Worm (Caenorhabditis elegans) whole organism, L1 larva: Measurements from ENCODE around the gene pat-6.

Source experiments
- C04F5.9 ChIP-seq: sonication (generic microtip); optimal IDR thresholded peaks from 2 replicates; lab custom pipeline; 2016; ENCODE audit warnings: missing genetic modification characterization, missing compliant biosample characterization
- C16A3.4 ChIP-seq: fragments of 150-350 bp; optimal IDR thresholded peaks from 2 replicates; lab custom pipeline; 2014; ENCODE audit warnings: missing biosample characterization, missing genetic modification characterization
- F16B12.6 ChIP-seq: fragments of 150-350 bp; optimal IDR thresholded peaks from 2 replicates; lab custom pipeline; 2014; ENCODE audit warnings: missing biosample characterization, missing genetic modification characterization
- aha-1 ChIP-seq: fragments of 150-350 bp; optimal IDR thresholded peaks from 2 replicates; lab custom pipeline; 2014; ENCODE audit warnings: missing biosample characterization, missing genetic modification characterization
- aly-2 ChIP-seq: fragments of 150-350 bp; optimal IDR thresholded peaks from 2 replicates; lab custom pipeline; 2014; ENCODE audit warnings: missing biosample characterization, missing genetic modification characterization
- ceh-63 ChIP-seq: fragments of 200-800 bp; sonication (Bioruptor generic); optimal IDR thresholded peaks from 2 replicates; lab custom pipeline; 2018; ENCODE audit warnings: mild to moderate bottlenecking, missing genetic modification characterization, missing compliant biosample characterization
- ceh-8 ChIP-seq: fragments of 200-800 bp; sonication (Bioruptor generic); optimal IDR thresholded peaks from 2 replicates; lab custom pipeline; 2018; ENCODE audit warnings: mild to moderate bottlenecking, missing genetic modification characterization, moderate library complexity, missing compliant biosample characterization
- ceh-82 ChIP-seq, 3 experiments: fragments of 150-350 bp in 1 of 3; sonication (generic microtip) in 2 of 3; optimal IDR thresholded peaks; 2 replicates each; lab custom pipeline; 2014 to 2017; ENCODE audit warnings: missing biosample characterization in 3 of 3, missing genetic modification characterization in 3 of 3
- ceh-88 ChIP-seq: fragments of 200-800 bp; sonication (Bioruptor generic); IDR thresholded peaks from 2 replicates; pipeline ENCODE4 v1.3.6; 2022; ENCODE audit warnings: missing genetic modification characterization, missing compliant biosample characterization
- ces-1 ChIP-seq: fragments of 150-350 bp; optimal IDR thresholded peaks from 2 replicates; lab custom pipeline; 2014; ENCODE audit warnings: missing biosample characterization, missing genetic modification reagents, missing genetic modification characterization
- efl-1 ChIP-seq, 4 experiments: fragments of 150-350 bp; optimal IDR thresholded peaks in 3 of 4; peaks in 1 of 4; 1 replicate in 1 of 4; 2 replicates in 3 of 4; lab custom pipeline; 2014; ENCODE audit warnings: missing biosample characterization in 2 of 4, missing genetic modification characterization in 2 of 4, missing genetic modification reagents in 2 of 4
- elt-3 ChIP-seq, 6 experiments: fragments of 150-350 bp in 1 of 6; sonication (generic microtip); optimal IDR thresholded peaks; 2 replicates each; lab custom pipeline; 2017 to 2018; ENCODE audit warnings: missing biosample characterization in 6 of 6, missing genetic modification characterization in 6 of 6, inconsistent platforms in 1 of 6
- ets-5 ChIP-seq: fragments of 200-800 bp; sonication (Bioruptor generic); IDR thresholded peaks from 2 replicates; pipeline ENCODE4 v1.3.6; 2022; ENCODE audit warnings: missing genetic modification characterization, missing compliant biosample characterization
- fkh-10 ChIP-seq: sonication (generic microtip); optimal IDR thresholded peaks from 2 replicates; lab custom pipeline; 2017; ENCODE audit warnings: missing biosample characterization, missing genetic modification reagents, missing genetic modification characterization
- fos-1 ChIP-seq: fragments of 150-350 bp; optimal IDR thresholded peaks from 2 replicates; lab custom pipeline; 2014; ENCODE audit warnings: missing biosample characterization, missing genetic modification characterization
- hlh-17 ChIP-seq: fragments of 200-800 bp; sonication (Bioruptor generic); optimal IDR thresholded peaks from 2 replicates; lab custom pipeline; 2018; ENCODE audit warnings: missing genetic modification characterization, mild to moderate bottlenecking, missing compliant biosample characterization, moderate library complexity, borderline replicate concordance
- hpl-2 ChIP-seq: fragments of 150-350 bp; optimal IDR thresholded peaks from 2 replicates; lab custom pipeline; 2014; ENCODE audit warnings: missing biosample characterization, missing genetic modification reagents, missing genetic modification characterization
- irx-1 ChIP-seq: sonication (generic microtip); optimal IDR thresholded peaks from 2 replicates; lab custom pipeline; 2016; ENCODE audit warnings: missing genetic modification characterization, missing compliant biosample characterization
- isw-1 ChIP-seq: fragments of 200-800 bp; sonication (Bioruptor generic); IDR thresholded peaks from 2 replicates; pipeline ENCODE4 v1.3.6; 2022; ENCODE audit warnings: missing genetic modification characterization, missing compliant biosample characterization
- jun-1 ChIP-seq: fragments of 150-350 bp; optimal IDR thresholded peaks from 2 replicates; lab custom pipeline; 2014; ENCODE audit warnings: missing biosample characterization, missing genetic modification reagents, missing genetic modification characterization
- lin-13 ChIP-seq: fragments of 150-350 bp; optimal IDR thresholded peaks from 2 replicates; lab custom pipeline; 2014; ENCODE audit warnings: missing biosample characterization, missing genetic modification reagents, missing genetic modification characterization
- lin-14 ChIP-seq: fragments of 200-800 bp; sonication (Bioruptor generic); optimal IDR thresholded peaks from 2 replicates; lab custom pipeline; 2018; ENCODE audit warnings: mild to moderate bottlenecking, missing genetic modification characterization, moderate library complexity, missing compliant biosample characterization
- lsy-2 ChIP-seq, 2 experiments: fragments of 150-350 bp; optimal IDR thresholded peaks; 2 replicates each; lab custom pipeline; 2014; ENCODE audit warnings: missing biosample characterization in 2 of 2, missing genetic modification characterization in 2 of 2
- mdl-1 ChIP-seq, 2 experiments: fragments of 150-350 bp; optimal IDR thresholded peaks; 2 replicates each; lab custom pipeline; 2014 to 2017; ENCODE audit warnings: missing biosample characterization in 2 of 2, missing genetic modification characterization in 2 of 2, inconsistent platforms in 1 of 2
- mep-1 ChIP-seq: fragments of 150-350 bp; optimal IDR thresholded peaks from 2 replicates; lab custom pipeline; 2014; ENCODE audit warnings: missing biosample characterization, missing genetic modification characterization
- nhr-11 ChIP-seq: fragments of 150-350 bp; optimal IDR thresholded peaks from 2 replicates; lab custom pipeline; 2014; ENCODE audit warnings: missing biosample characterization, missing genetic modification characterization
- nhr-12 ChIP-seq: sonication (generic microtip); optimal IDR thresholded peaks from 2 replicates; lab custom pipeline; 2017; ENCODE audit warnings: missing biosample characterization, missing genetic modification characterization
- nhr-20 ChIP-seq: sonication (generic microtip); optimal IDR thresholded peaks from 2 replicates; lab custom pipeline; 2016; ENCODE audit warnings: mild to moderate bottlenecking, missing genetic modification characterization, missing compliant biosample characterization
- nhr-237 ChIP-seq: fragments of 150-350 bp; optimal IDR thresholded peaks from 2 replicates; lab custom pipeline; 2014; ENCODE audit warnings: missing biosample characterization, missing genetic modification characterization
- nhr-71 ChIP-seq: sonication (generic microtip); optimal IDR thresholded peaks from 2 replicates; lab custom pipeline; 2016; ENCODE audit warnings: mild to moderate bottlenecking, missing genetic modification characterization, moderate library complexity, missing compliant biosample characterization
- nhr-76 ChIP-seq: sonication (generic microtip); optimal IDR thresholded peaks from 2 replicates; lab custom pipeline; 2017; ENCODE audit warnings: missing biosample characterization, missing genetic modification characterization
- nhr-84 ChIP-seq: sonication (generic microtip); optimal IDR thresholded peaks from 2 replicates; lab custom pipeline; 2017; ENCODE audit warnings: missing biosample characterization, missing genetic modification characterization
- pqm-1 ChIP-seq: sonication (generic microtip); optimal IDR thresholded peaks from 3 replicates; lab custom pipeline; 2017; ENCODE audit warnings: missing biosample characterization, missing genetic modification characterization
- skn-1 ChIP-seq: fragments of 150-350 bp; optimal IDR thresholded peaks from 2 replicates; lab custom pipeline; 2014; ENCODE audit warnings: missing biosample characterization, missing genetic modification characterization
- snu-23 ChIP-seq: sonication (generic microtip); optimal IDR thresholded peaks from 2 replicates; lab custom pipeline; 2016; ENCODE audit warnings: missing genetic modification characterization, missing compliant biosample characterization
- sup-37 ChIP-seq: fragments of 200-800 bp; sonication (Bioruptor generic); optimal IDR thresholded peaks from 2 replicates; lab custom pipeline; 2018; ENCODE audit warnings: mild to moderate bottlenecking, missing genetic modification characterization, missing compliant biosample characterization
- tbx-2 ChIP-seq: sonication (generic microtip); optimal IDR thresholded peaks from 2 replicates; lab custom pipeline; 2016; ENCODE audit warnings: missing genetic modification characterization, missing compliant biosample characterization
- unc-130 ChIP-seq: fragments of 150-350 bp; optimal IDR thresholded peaks from 2 replicates; lab custom pipeline; 2017; ENCODE audit warnings: missing biosample characterization, missing genetic modification characterization, inconsistent platforms
- unc-62 ChIP-seq: fragments of 150-350 bp; optimal IDR thresholded peaks from 2 replicates; lab custom pipeline; 2014; ENCODE audit warnings: missing biosample characterization, missing genetic modification reagents, missing genetic modification characterization
- unc-98 ChIP-seq: fragments of 200-800 bp; sonication (Bioruptor generic); IDR thresholded peaks from 2 replicates; pipeline ENCODE4 v1.3.6; 2022; ENCODE audit warnings: missing genetic modification characterization, missing compliant biosample characterization
- zag-1 ChIP-seq: fragments of 150-350 bp; optimal IDR thresholded peaks from 2 replicates; lab custom pipeline; 2014; ENCODE audit warnings: missing biosample characterization, missing genetic modification characterization
- ztf-4 ChIP-seq: fragments of 150-350 bp; optimal IDR thresholded peaks from 2 replicates; lab custom pipeline; 2014; ENCODE audit warnings: missing biosample characterization, missing genetic modification characterization

pat-6 gene

DNA sequence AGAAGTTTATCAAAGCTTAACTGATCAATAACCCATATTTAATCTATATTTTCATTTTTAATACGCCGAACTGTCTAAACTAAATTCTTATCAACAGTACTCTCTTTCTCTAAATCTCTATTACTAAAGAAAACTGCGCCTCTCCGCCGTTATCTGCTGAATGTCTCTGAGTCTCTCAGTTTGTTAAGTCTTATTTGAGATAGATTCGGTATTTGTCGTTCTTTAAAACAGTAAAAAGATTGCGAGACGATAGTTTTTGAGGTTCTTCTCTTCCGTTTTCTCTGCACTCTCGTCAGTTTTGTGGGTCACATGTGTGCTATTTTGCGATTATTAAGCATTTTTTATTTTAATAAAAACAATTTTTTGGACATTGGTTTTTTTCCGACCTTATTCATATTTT lies 10.2 kb upstream of the pat-6 start, which contains the start of gene sma-10 (continued):
- TF ChIP-seq isw-1 (no peak), tbx-2 (tag; lab: Kevin White, UChicago) (peak; percentile 1), ces-1 (no peak), mep-1 (peak; percentile 28), ceh-88 (GFP tag; lab: Robert Waterston, UW) (no peak), lsy-2 (tag; optimal IDR thresholded peaks at IDR 0.05; lab: Kevin White, UChicago) (peak in 1 of 2 experiments; percentile 62), irx-1 (tag; lab: Kevin White, UChicago) (no peak), snu-23 (GFP tag; lab: Kevin White, UChicago) (peak; percentile 55), hpl-2 (GFP tag; lab: Kevin White, UChicago) (no peak), nhr-71 (tag; lab: Kevin White, UChicago) (peak; percentile 61), skn-1 (tag; lab: Kevin White, UChicago) (no peak), jun-1 (tag; lab: Kevin White, UChicago) (peak; percentile 35)
- TF ChIP-seq, all 84 proteins: peak for 20

DNA sequence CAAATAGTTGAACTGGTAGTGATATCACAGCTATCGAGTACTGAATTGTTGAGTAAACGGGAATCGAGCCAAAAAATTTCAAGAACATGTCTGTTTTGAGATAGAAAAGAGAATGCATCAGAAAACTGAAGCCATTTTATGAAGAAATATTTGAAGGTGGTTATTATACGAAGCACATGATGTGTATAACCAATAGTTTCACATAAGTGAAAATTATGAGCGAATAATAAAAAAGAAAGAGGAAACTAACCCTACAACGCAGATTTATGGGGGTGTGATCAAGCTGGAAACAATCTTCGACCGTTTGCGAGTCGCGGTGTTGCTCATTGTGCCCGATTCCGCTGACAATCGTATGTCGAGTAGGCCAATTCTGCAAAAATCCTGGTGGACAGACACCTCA lies 9.3 kb upstream of the pat-6 start, which contains the start of gene srh-282:
Gene srh-282 (minus strand): TSS at position 101 of the 400 bp plus-strand sequence.
- TF ChIP-seq ceh-63 (GFP tag; lab: Kevin White, UChicago) (no peak), snu-23 (GFP tag; lab: Kevin White, UChicago) (no peak), aha-1 (tag; lab: Kevin White, UChicago) (no peak), irx-1 (tag; lab: Kevin White, UChicago) (no peak), mdl-1 (tag; optimal IDR thresholded peaks at IDR 0.05; lab: Kevin White, UChicago) (no peak), ets-5 (GFP tag; lab: Robert Waterston, UW) (no peak), zag-1 (no peak), C16A3.4 (no peak), unc-62 (GFP tag; lab: Kevin White, UChicago) (no peak), lin-14 (no peak), unc-98 (no peak), C04F5.9 (no peak), ceh-8 (GFP tag; lab: Kevin White, UChicago) (no peak), unc-130 (no peak), pqm-1 (no peak), aly-2 (tag; lab: Kevin White, UChicago) (no peak), nhr-76 (tag; lab: Kevin White, UChicago) (no peak), sup-37 (GFP tag; lab: Kevin White, UChicago) (no peak)

DNA sequence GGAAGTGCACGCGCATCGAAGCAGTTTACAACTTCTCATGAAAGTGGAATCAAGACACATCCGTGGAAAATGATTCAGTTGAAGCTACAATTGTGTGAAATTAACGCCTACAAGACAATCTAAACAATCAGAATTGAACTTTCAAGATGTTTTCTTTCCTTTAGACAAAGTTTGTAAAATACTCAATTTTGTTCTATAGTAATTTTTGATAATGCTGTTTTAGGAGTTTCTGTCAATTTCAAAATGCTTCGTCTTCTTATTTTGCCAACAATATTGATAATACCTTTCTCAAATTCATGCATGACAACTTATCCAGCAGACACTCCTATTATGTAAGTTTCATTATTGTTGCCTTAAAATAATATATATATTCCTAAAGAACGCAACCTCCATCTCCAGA lies 5.1 kb upstream of the pat-6 start, which contains the start of gene T21D12.11:
Gene T21D12.11 (plus strand): TSS at position 301 of the 400 bp plus-strand sequence.
- TF ChIP-seq ces-1 = no peak
- TF ChIP-seq nhr-12 (tag; lab: Kevin White, UChicago) = no peak
- no peak for TF ChIP-seq pqm-1
- TF ChIP-seq aha-1 (tag; lab: Kevin White, UChicago) = no peak
- TF ChIP-seq fkh-10 (GFP tag; lab: Kevin White, UChicago) = no peak

DNA sequence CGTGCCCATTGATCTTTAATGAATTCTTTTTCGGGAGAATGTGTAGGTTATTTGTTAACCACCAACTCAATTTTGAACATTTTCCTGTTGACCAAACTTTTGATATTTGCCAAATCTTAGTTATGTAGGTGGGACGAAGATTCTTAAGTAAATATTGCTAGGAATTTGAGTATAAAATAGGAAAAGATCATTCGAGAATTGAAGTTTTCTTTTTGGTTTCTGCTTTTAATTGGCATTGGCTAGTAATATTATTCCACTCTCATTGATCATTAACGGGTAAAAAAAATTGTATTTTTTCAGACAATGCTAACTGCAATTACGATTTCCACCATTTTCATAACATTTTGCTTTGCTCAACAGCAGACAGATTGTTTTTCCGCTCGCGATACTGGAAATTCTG lies 2.1 kb upstream of the pat-6 start, which contains the start of gene T21D12.12:
Gene T21D12.12 (plus strand): TSS at position 301 of the 400 bp plus-strand sequence.
- TF ChIP-seq nhr-11 (tag; lab: Kevin White, UChicago) = no peak

ce11 chrIV:262460-262859 lies 1.6 kb downstream of the pat-6 start:
- no peak for TF ChIP-seq efl-1 (optimal IDR thresholded peaks at IDR 0.05; lab: Kevin White, UChicago)
- peak in 1 of 2 experiments; percentile 91 for TF ChIP-seq efl-1 (GFP tag; optimal IDR thresholded peaks at IDR 0.05 in 1 of 2; lab: Kevin White, UChicago)
- no peak for TF ChIP-seq skn-1 (tag; lab: Kevin White, UChicago)
- no peak for TF ChIP-seq fkh-10 (GFP tag; lab: Kevin White, UChicago)

DNA sequence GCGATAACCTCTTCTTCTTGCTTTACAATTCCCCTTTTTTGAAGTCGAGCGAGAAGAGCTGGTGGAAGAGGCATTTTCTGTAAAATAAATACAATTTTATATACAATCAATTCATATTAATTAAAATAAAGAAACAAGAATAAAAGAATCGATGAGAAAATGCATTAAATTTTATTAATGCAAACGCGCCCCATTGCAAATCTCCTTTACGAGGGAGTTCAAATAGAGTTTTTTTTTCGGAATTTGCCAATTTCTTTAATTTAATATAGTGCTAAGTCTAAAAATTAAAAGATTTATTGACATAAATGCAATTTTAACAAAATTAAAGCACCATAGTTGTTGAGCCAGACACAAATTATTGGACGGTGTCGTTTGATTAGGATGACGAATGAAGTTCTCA lies 2.4 kb downstream of the pat-6 start, which contains the start of gene pqbp-1.1:
Gene pqbp-1.1 (minus strand): TSS at position 77 of the 400 bp plus-strand sequence.
- TF ChIP-seq ceh-82 (tag; optimal IDR thresholded peaks at IDR 0.05; lab: Kevin White, UChicago) (peak; percentile 15 to 58 (median 29)), nhr-237 (tag; lab: Kevin White, UChicago) (peak; percentile 23), F16B12.6 (tag; lab: Kevin White, UChicago) (peak; percentile 4), elt-3 (tag; optimal IDR thresholded peaks at IDR 0.05; lab: Kevin White, UChicago) (peak in 1 of 6 experiments; percentile 24), ztf-4 (tag; lab: Kevin White, UChicago) (no peak), nhr-71 (tag; lab: Kevin White, UChicago) (peak; percentile 75), tbx-2 (tag; lab: Kevin White, UChicago) (peak; percentile 59), lsy-2 (tag; optimal IDR thresholded peaks at IDR 0.05; lab: Kevin White, UChicago) (peak; percentile 76 to 82), ces-1 (peak; percentile 18), isw-1 (peak; percentile 58), C04F5.9 (peak; percentile 39), nhr-20 (tag; lab: Kevin White, UChicago) (peak; percentile 58), lin-13 (GFP tag; lab: Kevin White, UChicago) (peak; percentile 18), nhr-84 (tag; lab: Kevin White, UChicago) (no peak), C16A3.4 (peak; percentile 58), fos-1 (tag; lab: Kevin White, UChicago) (peak; percentile 42), lin-14 (peak; percentile 71), hlh-17 (no peak)
